Worm (Caenorhabditis elegans) whole organism, young adult: ENCODE data around the gene tmed-10.
A peak's percentile ranks its signal among the peaks of the same experiment; 100 is the strongest.

Experiments
- D2030.7 ChIP-seq: fragments of 200-800 bp; sonication (Bioruptor generic); IDR thresholded peaks from 2 replicates; pipeline ENCODE4 v1.3.6; 2022; ENCODE audit warnings: missing genetic modification reagents, missing genetic modification characterization, missing compliant biosample characterization
- ama-1 ChIP-seq, 3 experiments: fragments of 150-350 bp in 1 of 3; sonication (generic microtip) in 2 of 3; optimal IDR thresholded peaks; 2 replicates each; lab custom pipeline; 2014 to 2018; ENCODE audit warnings: missing biosample characterization in 2 of 3, missing genetic modification characterization in 2 of 3, missing genetic modification reagents in 2 of 3
- cebp-2 ChIP-seq: fragments of 200-800 bp; sonication (Bioruptor generic); IDR thresholded peaks from 2 replicates; pipeline ENCODE4 v1.3.6; 2022; ENCODE audit warnings: missing genetic modification characterization, missing compliant biosample characterization
- ets-4 ChIP-seq: fragments of 200-800 bp; sonication (Bioruptor generic); optimal IDR thresholded peaks from 2 replicates; lab custom pipeline; 2018; ENCODE audit warnings: mild to moderate bottlenecking, missing genetic modification characterization, missing compliant biosample characterization
- unc-130 ChIP-seq: sonication (generic microtip); optimal IDR thresholded peaks from 2 replicates; lab custom pipeline; 2016; ENCODE audit warnings: missing genetic modification reagents, missing genetic modification characterization, missing compliant biosample characterization

- TF ChIP-seq cebp-2 (peak; percentile 99), ama-1 (optimal IDR thresholded peaks at IDR 0.05; lab: Kevin White, UChicago) (no peak), ama-1 (GFP tag; optimal IDR thresholded peaks at IDR 0.05; lab: Kevin White, UChicago) (peak; percentile 95 to 96), ets-4 (peak; percentile 99), D2030.7 (GFP tag; lab: Robert Waterston, UW) (peak; percentile 92), unc-130 (GFP tag; lab: Kevin White, UChicago) (peak; percentile 93)
These were observed 12.5 kb downstream of the tmed-10 start for ce11 chrV:11314025-11314880.
